Worm (Caenorhabditis elegans): Measurements from ENCODE around the gene T20D4.7.

- TF ChIP-seq M03D4.4 (tag; optimal IDR thresholded peaks at IDR 0.05) (no peak), unc-62 (GFP tag; optimal IDR thresholded peaks at IDR 0.05) (no peak), snpc-4 (tag; optimal IDR thresholded peaks at IDR 0.05) (no peak), ztf-11 (tag; optimal IDR thresholded peaks at IDR 0.05) (no peak), nhr-237 (tag; optimal IDR thresholded peaks at IDR 0.05) (no peak), pha-4 (tag; optimal IDR thresholded peaks at IDR 0.05) (no peak)
These were observed 22.9 kb downstream of the T20D4.7 start, which contains the start of the genes T20D4.19 and srj-9 for ce11 chrV:3431535-3431990.

Data from whole organism, mixed stage, embryonic.